Worm (Caenorhabditis elegans) whole organism, midembryonic: ENCODE measurements around the gene F57G12.2.

ENCODE experiments used
- T22C8.4 ChIP-seq: fragments of 200-800 bp; sonication (Bioruptor generic); IDR thresholded peaks from 2 replicates; pipeline ENCODE4 v1.3.6; 2022; ENCODE audit warnings: missing genetic modification characterization, missing compliant biosample characterization
- flt-1 ChIP-seq: fragments of 200-800 bp; sonication (Bioruptor generic); IDR thresholded peaks from 2 replicates; pipeline ENCODE4 v1.3.6; 2022; ENCODE audit warnings: missing genetic modification characterization, missing compliant biosample characterization
- klf-2 ChIP-seq: fragments of 200-800 bp; sonication (Bioruptor generic); conservative IDR thresholded peaks from 2 replicates; pipeline ENCODE4 v1.3.6; 2022; ENCODE audit warnings: missing genetic modification reagents, missing genetic modification characterization, missing compliant biosample characterization
- ref-1 ChIP-seq: fragments of 200-800 bp; sonication (Bioruptor generic); conservative IDR thresholded peaks from 2 replicates; pipeline ENCODE4 v1.3.6; 2022; ENCODE audit warnings: missing genetic modification reagents, missing genetic modification characterization, missing compliant biosample characterization
- ztf-23 ChIP-seq: fragments of 200-800 bp; sonication (Bioruptor generic); IDR thresholded peaks from 2 replicates; pipeline ENCODE4 v1.3.6; 2022; ENCODE audit warnings: missing genetic modification reagents, missing genetic modification characterization, missing compliant biosample characterization
- ztf-29 ChIP-seq: fragments of 200-800 bp; sonication (Bioruptor generic); IDR thresholded peaks from 2 replicates; pipeline ENCODE4 v1.3.6; 2022; ENCODE audit warnings: missing genetic modification reagents, missing genetic modification characterization, missing compliant biosample characterization

DNA sequence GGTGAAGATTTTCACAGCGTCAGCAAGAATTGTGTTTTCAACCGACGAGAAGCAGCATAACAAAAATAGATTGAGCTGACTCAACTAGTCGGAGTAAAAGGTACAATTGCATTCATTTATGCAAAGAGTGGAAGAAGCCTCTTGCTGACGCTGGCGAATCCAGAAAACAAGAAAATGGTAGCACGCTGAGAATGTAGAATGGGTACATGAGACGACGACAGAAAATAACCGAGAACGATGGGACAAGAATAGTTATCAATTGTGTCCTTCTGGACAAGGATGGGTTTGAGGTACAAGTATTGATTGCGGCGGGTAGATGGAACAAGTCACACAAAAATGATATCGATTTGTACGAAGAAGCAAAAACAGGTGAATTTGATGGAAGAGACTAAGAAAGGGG is 9.5 kb upstream of the F57G12.2 start:
- TF ChIP-seq ref-1 (GFP tag; lab: Robert Waterston, UW) (no peak), flt-1 (no peak), ztf-23 (GFP tag; lab: Robert Waterston, UW) (no peak), ztf-29 (GFP tag; lab: Robert Waterston, UW) (no peak), T22C8.4 (0 out of 2 replicates have a peak, but pooled peaks have one; percentile 7), klf-2 (GFP tag; lab: Robert Waterston, UW) (no peak)
